Fruit fly (Drosophila melanogaster) whole organism, wandering third instar larva: ENCODE measurements around the gene Not10.

ENCODE experiments used
- Abd-B ChIP-seq: fragments of >200 bp; optimal IDR thresholded peaks from 2 replicates; lab custom pipeline; 2017; ENCODE audit warnings: missing biosample characterization, missing genetic modification characterization
- Myc ChIP-seq: fragments of >200 bp; optimal IDR thresholded peaks from 2 replicates; lab custom pipeline; 2017
- Vsx2 ChIP-seq: fragments of 200-300, 225-300 bp; sonication (Bioruptor generic); optimal IDR thresholded peaks from 2 replicates; lab custom pipeline; 2018; ENCODE audit warnings: missing biosample characterization, missing genetic modification characterization; ENCODE audit not compliant: partially characterized antibody
- br ChIP-seq: fragments of 200-800 bp; sonication (Bioruptor generic); optimal IDR thresholded peaks from 2 replicates; lab custom pipeline; 2016; ENCODE audit warnings: missing biosample characterization, missing genetic modification characterization
- dl ChIP-seq, 2 experiments: fragments of 175-275, 200-275 bp in 1 of 2; fragments of 200-275 bp in 1 of 2; sonication (Bioruptor generic); optimal IDR thresholded peaks; lab custom pipeline; 2018; ENCODE audit warnings: mild to moderate bottlenecking in 2 of 2, missing biosample characterization in 2 of 2, missing genetic modification characterization in 2 of 2, moderate library complexity in 2 of 2; ENCODE audit not compliant: partially characterized antibody in 2 of 2, insufficient read depth in 1 of 2
- dmrt93B ChIP-seq: fragments of 200-800 bp; sonication (Bioruptor generic); optimal IDR thresholded peaks from 2 replicates; lab custom pipeline; 2018; ENCODE audit warnings: missing biosample characterization, mild to moderate bottlenecking, missing genetic modification characterization
- dsf ChIP-seq: sonication (Bioruptor generic); optimal IDR thresholded peaks from 2 replicates; lab custom pipeline; 2016; ENCODE audit warnings: missing biosample characterization, missing genetic modification characterization, borderline replicate concordance
- fru ChIP-seq: fragments of 200-800 bp; sonication (Bioruptor generic); optimal IDR thresholded peaks from 3 replicates; lab custom pipeline; 2016; ENCODE audit warnings: missing biosample characterization, mild to moderate bottlenecking, missing genetic modification characterization
- h ChIP-seq: fragments of 200-800 bp; sonication (Bioruptor generic); optimal IDR thresholded peaks from 3 replicates; lab custom pipeline; 2016; ENCODE audit warnings: missing biosample characterization, mild to moderate bottlenecking, missing genetic modification characterization
- psq ChIP-seq: fragments of 200-800 bp; sonication (Bioruptor generic); optimal IDR thresholded peaks from 3 replicates; lab custom pipeline; 2017; ENCODE audit warnings: missing biosample characterization, mild to moderate bottlenecking, missing genetic modification characterization, moderate library complexity
- sage ChIP-seq: fragments of 200-800 bp; sonication (Bioruptor generic); optimal IDR thresholded peaks from 2 replicates; lab custom pipeline; 2016; ENCODE audit warnings: missing biosample characterization, mild to moderate bottlenecking, missing genetic modification characterization
- usp ChIP-seq: fragments of >200 bp; optimal IDR thresholded peaks from 2 replicates; lab custom pipeline; 2017; ENCODE audit warnings: missing biosample characterization, missing genetic modification characterization
- woc ChIP-seq: sonication (Bioruptor generic); optimal IDR thresholded peaks from 2 replicates; lab custom pipeline; 2016; ENCODE audit warnings: missing biosample characterization, mild to moderate bottlenecking, missing genetic modification characterization

- no peak for TF ChIP-seq Myc (lab: Kevin White, UChicago)
- TF ChIP-seq dsf (GFP tag; lab: Kevin White, UChicago) = no peak
- no peak for TF ChIP-seq h (GFP tag; lab: Kevin White, UChicago)
- no peak for TF ChIP-seq dl (GFP tag; optimal IDR thresholded peaks at IDR 0.05; lab: Kevin White, UChicago; ENCODE audit: insufficient read depth in 1 of 2, partially characterized antibody in 2 of 2)
- TF ChIP-seq Vsx2 = no peak
- TF ChIP-seq dmrt93B = no peak
- no peak for TF ChIP-seq usp (GFP tag; lab: Kevin White, UChicago)
- TF ChIP-seq psq = no peak
- TF ChIP-seq Abd-B (GFP tag; lab: Kevin White, UChicago) = no peak
- TF ChIP-seq woc = no peak
- no peak for TF ChIP-seq fru (GFP tag; lab: Kevin White, UChicago)
- no peak for TF ChIP-seq sage (GFP tag; lab: Kevin White, UChicago)
- TF ChIP-seq br = no peak
These were observed 35.1 kb upstream of the Not10 start, which contains the start of gene Octbeta2R for dm6 chr3R:12595187-12595889.
